Worm (Caenorhabditis elegans): ENCODE results near the gene fbxa-106.

The fbxa-106 gene

DNA sequence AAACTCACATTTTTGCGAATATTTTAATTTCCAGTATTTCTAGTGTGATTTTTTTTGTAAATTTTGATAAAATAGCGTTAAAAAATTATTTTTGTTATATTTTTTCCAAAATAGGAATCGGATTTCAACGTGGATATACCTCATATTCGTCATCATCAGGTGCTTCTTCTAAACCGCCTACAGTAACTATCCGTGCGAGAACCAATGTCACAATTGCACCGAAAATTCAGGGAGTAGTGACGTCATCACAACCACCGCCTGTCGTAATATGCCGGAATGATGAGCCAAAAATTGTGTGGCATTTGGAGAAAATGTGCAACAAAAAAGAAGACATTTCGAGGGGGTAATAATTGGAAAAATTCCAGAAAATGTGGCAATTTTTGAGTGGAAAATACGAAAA is 6.2 kb upstream of the fbxa-106 start:
- TF ChIP-seq efl-1 (optimal IDR thresholded peaks at IDR 0.05) (no peak), efl-1 (GFP tag; optimal IDR thresholded peaks at IDR 0.05 in 1 of 2) (peak in 1 of 2 experiments; percentile 52), zag-1 (tag; optimal IDR thresholded peaks at IDR 0.05) (no peak)

DNA sequence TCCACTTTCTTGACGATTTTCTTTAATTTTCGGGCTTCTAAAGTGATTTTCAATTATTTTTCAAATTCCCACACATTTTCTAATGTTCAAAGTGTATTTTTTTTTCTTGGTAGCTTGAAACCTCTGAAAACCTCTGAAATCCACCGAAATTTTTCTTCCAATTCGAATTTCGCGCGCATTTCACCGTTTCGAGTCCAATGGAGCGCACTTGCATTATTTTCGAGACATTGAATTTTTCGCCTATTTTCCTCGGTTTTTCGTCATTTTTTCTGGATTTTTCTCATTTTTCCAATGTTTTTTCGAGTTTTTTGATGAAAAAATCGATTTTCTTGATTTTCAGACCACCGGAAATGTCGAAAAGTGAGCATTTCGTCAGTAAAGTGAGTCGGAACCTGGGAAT is 1.8 kb upstream of the fbxa-106 start, which contains the start of gene slr-2:
Gene slr-2, plus strand, starts transcription at position 341 of the 400 bp plus-strand sequence.
- TF ChIP-seq dsc-1 (tag; optimal IDR thresholded peaks at IDR 0.05) (peak; percentile 56), lin-15B (tag; optimal IDR thresholded peaks at IDR 0.05) (peak; percentile 18), nhr-19 (GFP tag; conservative IDR thresholded peaks at IDR 0.05) (no peak), unc-130 (tag; optimal IDR thresholded peaks at IDR 0.05) (peak; percentile 43), ets-5 (GFP tag; IDR thresholded peaks at IDR 0.05) (no peak), egl-13 (tag; optimal IDR thresholded peaks at IDR 0.05) (no peak), jun-1 (tag; optimal IDR thresholded peaks at IDR 0.05) (no peak), nhr-11 (tag; optimal IDR thresholded peaks at IDR 0.05) (no peak), ceh-8 (GFP tag; optimal IDR thresholded peaks at IDR 0.05) (peak; percentile 1), fos-1 (tag; optimal IDR thresholded peaks at IDR 0.05) (no peak), ceh-90 (tag; optimal IDR thresholded peaks at IDR 0.05) (no peak), snpc-4 (tag; optimal IDR thresholded peaks at IDR 0.05) (no peak), rnt-1 (tag; optimal IDR thresholded peaks at IDR 0.05) (no peak), xbp-1 (tag; optimal IDR thresholded peaks at IDR 0.05) (peak; percentile 56), lin-35 (GFP tag; optimal IDR thresholded peaks at IDR 0.05) (peak; percentile 96 to 98), nhr-85 (tag) (peak; percentile 37), F16B12.6 (tag; optimal IDR thresholded peaks at IDR 0.05) (peak; percentile 36), C04F5.9 (tag; optimal IDR thresholded peaks at IDR 0.05) (no peak), zag-1 (tag; optimal IDR thresholded peaks at IDR 0.05) (no peak), hlh-4 (tag; optimal IDR thresholded peaks at IDR 0.05) (no peak), C16A3.4 (tag; optimal IDR thresholded peaks at IDR 0.05) (peak; percentile 40), ceh-88 (GFP tag; IDR thresholded peaks at IDR 0.05) (no peak), mef-2 (tag; optimal IDR thresholded peaks at IDR 0.05) (no peak), Y116A8C.19 (tag; optimal IDR thresholded peaks at IDR 0.05; ENCODE audit: borderline replicate concordance) (no peak), mep-1 (tag; optimal IDR thresholded peaks at IDR 0.05) (peak; percentile 69), swsn-7 (tag; optimal IDR thresholded peaks at IDR 0.05) (no peak), fkh-8 (tag; optimal IDR thresholded peaks at IDR 0.05) (peak; percentile 17), ztf-11 (tag; optimal IDR thresholded peaks at IDR 0.05) (no peak), unc-86 (tag; optimal IDR thresholded peaks at IDR 0.05) (peak; percentile 14), lsy-2 (tag; optimal IDR thresholded peaks at IDR 0.05) (peak; percentile 49 to 80), C34B4.2 (tag; optimal IDR thresholded peaks at IDR 0.05) (no peak), nhr-28 (tag; optimal IDR thresholded peaks at IDR 0.05) (no peak), ama-1 (optimal IDR thresholded peaks at IDR 0.05) (no peak), sptf-1 (tag; optimal IDR thresholded peaks at IDR 0.05) (no peak), nhr-77 (tag; optimal IDR thresholded peaks at IDR 0.05) (peak; percentile 14), fkh-4 (tag; optimal IDR thresholded peaks at IDR 0.05; ENCODE audit: borderline replicate concordance) (no peak), pag-3 (tag; optimal IDR thresholded peaks at IDR 0.05; ENCODE audit: borderline replicate concordance, insufficient read depth) (no peak), elt-3 (tag; optimal IDR thresholded peaks at IDR 0.05) (no peak), fkh-10 (GFP tag; optimal IDR thresholded peaks at IDR 0.05) (no peak), elt-2 (tag; optimal IDR thresholded peaks at IDR 0.05) (no peak), lin-14 (GFP tag; optimal IDR thresholded peaks at IDR 0.05) (no peak), nhr-20 (tag; optimal IDR thresholded peaks at IDR 0.05) (no peak), snu-23 (GFP tag; optimal IDR thresholded peaks at IDR 0.05) (peak; percentile 66), nhr-84 (tag; optimal IDR thresholded peaks at IDR 0.05) (no peak), sox-4 (tag; optimal IDR thresholded peaks at IDR 0.05) (no peak), ztf-4 (tag; optimal IDR thresholded peaks at IDR 0.05) (no peak), irx-1 (tag; optimal IDR thresholded peaks at IDR 0.05) (peak; percentile 1), pqm-1 (tag; optimal IDR thresholded peaks at IDR 0.05) (no peak), unc-98 (GFP tag; IDR thresholded peaks at IDR 0.05) (no peak), lin-39 (tag; optimal IDR thresholded peaks at IDR 0.05) (peak; percentile 37), zip-4 (GFP tag; optimal IDR thresholded peaks at IDR 0.05) (no peak)
